Worm (Caenorhabditis elegans) whole organism, L4 larva: ENCODE data around the gene glb-9.

Experiments
- D1046.2 ChIP-seq: fragments of 200-800 bp; sonication (Bioruptor generic); IDR thresholded peaks from 2 replicates; pipeline ENCODE4 v1.3.6; 2022; ENCODE audit warnings: missing genetic modification characterization, missing compliant biosample characterization
- F10B5.3 ChIP-seq: sonication (generic microtip); optimal IDR thresholded peaks from 2 replicates; lab custom pipeline; 2016; ENCODE audit warnings: mild to moderate bottlenecking, missing genetic modification characterization, missing compliant biosample characterization
- F37D6.2 ChIP-seq: sonication (generic microtip); optimal IDR thresholded peaks from 2 replicates; lab custom pipeline; 2016; ENCODE audit warnings: mild to moderate bottlenecking, missing genetic modification characterization, missing compliant biosample characterization
- F49E8.2 ChIP-seq: sonication (generic microtip); optimal IDR thresholded peaks from 2 replicates; lab custom pipeline; 2016; ENCODE audit warnings: missing compliant biosample characterization, mild to moderate bottlenecking, missing genetic modification characterization, borderline replicate concordance
- T20F7.1 ChIP-seq: fragments of 200-800 bp; sonication (Bioruptor generic); optimal IDR thresholded peaks from 2 replicates; lab custom pipeline; 2018; ENCODE audit warnings: mild to moderate bottlenecking, missing genetic modification characterization, missing compliant biosample characterization
- Y48G9A.11 ChIP-seq: fragments of 200-800 bp; sonication (Bioruptor generic); IDR thresholded peaks from 2 replicates; pipeline ENCODE4 v1.3.6; 2022; ENCODE audit warnings: missing genetic modification reagents, missing genetic modification characterization, missing compliant biosample characterization
- Y75B8A.6 ChIP-seq: fragments of 200-800 bp; sonication (Bioruptor generic); IDR thresholded peaks from 2 replicates; pipeline ENCODE4 v1.3.6; 2022; ENCODE audit warnings: missing genetic modification reagents, missing genetic modification characterization, missing compliant biosample characterization
- ama-1 ChIP-seq: fragments of 150-350 bp; optimal IDR thresholded peaks from 2 replicates; lab custom pipeline; 2014; ENCODE audit warnings: inconsistent platforms, mixed read lengths
- arid-1 ChIP-seq: fragments of 200-800 bp; sonication (Bioruptor generic); conservative IDR thresholded peaks from 2 replicates; pipeline ENCODE4 v1.3.6; 2022; ENCODE audit warnings: missing genetic modification reagents, missing genetic modification characterization, missing compliant biosample characterization
- ceh-32 ChIP-seq: sonication (generic microtip); optimal IDR thresholded peaks from 2 replicates; lab custom pipeline; 2016; ENCODE audit warnings: mild to moderate bottlenecking, missing genetic modification characterization, missing compliant biosample characterization; ENCODE audit not compliant: poor library complexity
- ceh-44 ChIP-seq: fragments of 200-800 bp; sonication (Bioruptor generic); IDR thresholded peaks from 2 replicates; pipeline ENCODE4 v1.3.6; 2022; ENCODE audit warnings: missing genetic modification reagents, missing genetic modification characterization, missing compliant biosample characterization
- ceh-62 ChIP-seq: sonication (generic microtip); optimal IDR thresholded peaks from 2 replicates; lab custom pipeline; 2017; ENCODE audit warnings: missing biosample characterization, missing genetic modification characterization
- ces-1 ChIP-seq: fragments of 150-350 bp; sonication (generic microtip); optimal IDR thresholded peaks from 4 replicates; lab custom pipeline; 2014; ENCODE audit warnings: missing biosample characterization, missing genetic modification reagents, missing genetic modification characterization
- cey-2 ChIP-seq: sonication (generic microtip); optimal IDR thresholded peaks from 3 replicates; lab custom pipeline; 2017; ENCODE audit warnings: missing genetic modification characterization, mild to moderate bottlenecking, missing compliant biosample characterization, antibody characterized with exemption, borderline replicate concordance; ENCODE audit not compliant: insufficient read depth
- ctbp-1 ChIP-seq: fragments of 200-800 bp; sonication (Bioruptor generic); IDR thresholded peaks from 2 replicates; pipeline ENCODE4 v1.3.6; 2022; ENCODE audit warnings: missing genetic modification reagents, missing genetic modification characterization, missing compliant biosample characterization
- daf-12 ChIP-seq: fragments of 150-350 bp; optimal IDR thresholded peaks from 2 replicates; lab custom pipeline; 2014; ENCODE audit warnings: missing biosample characterization, missing genetic modification reagents, missing genetic modification characterization
- daf-8 ChIP-seq: fragments of 200-800 bp; sonication (Bioruptor generic); IDR thresholded peaks from 2 replicates; pipeline ENCODE4 v1.3.6; 2022; ENCODE audit warnings: missing genetic modification characterization, missing compliant biosample characterization
- dmd-6 ChIP-seq: fragments of 200-800 bp; sonication (Bioruptor generic); IDR thresholded peaks from 2 replicates; pipeline ENCODE4 v1.3.6; 2022; ENCODE audit warnings: missing genetic modification reagents, missing genetic modification characterization, missing compliant biosample characterization
- egl-27 ChIP-seq: sonication (generic microtip); optimal IDR thresholded peaks from 3 replicates; lab custom pipeline; 2017; ENCODE audit warnings: missing biosample characterization, missing genetic modification reagents, missing genetic modification characterization
- fkh-10 ChIP-seq: fragments of 150-350 bp; optimal IDR thresholded peaks from 2 replicates; lab custom pipeline; 2014; ENCODE audit warnings: missing biosample characterization, missing genetic modification reagents, missing genetic modification characterization
- fos-1 ChIP-seq: fragments of 150-350 bp; optimal IDR thresholded peaks from 2 replicates; lab custom pipeline; 2014; ENCODE audit warnings: missing biosample characterization, missing genetic modification characterization
- gei-8 ChIP-seq: fragments of 200-800 bp; sonication (Bioruptor generic); optimal IDR thresholded peaks from 2 replicates; lab custom pipeline; 2018; ENCODE audit warnings: mild to moderate bottlenecking, missing genetic modification characterization, missing compliant biosample characterization
- hif-1 ChIP-seq, 2 experiments: sonication (generic microtip); optimal IDR thresholded peaks; 2 replicates each; lab custom pipeline; 2016 to 2017; ENCODE audit warnings: missing compliant biosample characterization in 2 of 2, missing genetic modification characterization in 2 of 2, missing genetic modification reagents in 2 of 2, missing genotype in 2 of 2, mild to moderate bottlenecking in 1 of 2
- lim-7 ChIP-seq: fragments of 200-800 bp; sonication (Bioruptor generic); IDR thresholded peaks from 2 replicates; pipeline ENCODE4 v1.3.6; 2022; ENCODE audit warnings: missing genetic modification characterization, missing compliant biosample characterization
- lin-1 ChIP-seq: fragments of 200-800 bp; sonication (Bioruptor generic); IDR thresholded peaks from 2 replicates; pipeline ENCODE4 v1.3.6; 2022; ENCODE audit warnings: missing genetic modification reagents, missing genetic modification characterization, missing compliant biosample characterization
- lsy-2 ChIP-seq, 2 experiments: fragments of 150-350 bp in 1 of 2; sonication (generic microtip) in 1 of 2; optimal IDR thresholded peaks; 2 replicates each; lab custom pipeline; 2014 to 2017; ENCODE audit warnings: missing biosample characterization in 2 of 2, missing genetic modification characterization in 2 of 2
- madf-9 ChIP-seq: fragments of 200-800 bp; sonication (Bioruptor generic); conservative IDR thresholded peaks from 2 replicates; pipeline ENCODE4 v1.3.6; 2022; ENCODE audit warnings: missing genetic modification reagents, missing genetic modification characterization, missing compliant biosample characterization
- mdl-1 ChIP-seq, 2 experiments: fragments of 150-350 bp in 1 of 2; sonication (generic microtip) in 1 of 2; optimal IDR thresholded peaks; 2 replicates each; lab custom pipeline; 2014 to 2017; ENCODE audit warnings: missing biosample characterization in 2 of 2, missing genetic modification characterization in 2 of 2
- mdt-29 ChIP-seq: fragments of 200-800 bp; sonication (Bioruptor generic); IDR thresholded peaks from 2 replicates; pipeline ENCODE4 v1.3.6; 2022; ENCODE audit warnings: missing genetic modification reagents, missing genetic modification characterization, missing compliant biosample characterization
- mxl-2 ChIP-seq: fragments of 200-800 bp; sonication (Bioruptor generic); conservative IDR thresholded peaks from 2 replicates; pipeline ENCODE4 v1.3.6; 2022; ENCODE audit warnings: missing genetic modification reagents, missing genetic modification characterization, missing compliant biosample characterization
- nhr-111 ChIP-seq: fragments of 200-800 bp; sonication (Bioruptor generic); optimal IDR thresholded peaks from 2 replicates; lab custom pipeline; 2018; ENCODE audit warnings: mild to moderate bottlenecking, missing genetic modification characterization, missing compliant biosample characterization
- nhr-42 ChIP-seq: fragments of 200-800 bp; sonication (Bioruptor generic); IDR thresholded peaks from 2 replicates; pipeline ENCODE4 v1.3.6; 2022; ENCODE audit warnings: missing genetic modification characterization, missing compliant biosample characterization
- nhr-77 ChIP-seq: fragments of 150-350 bp; optimal IDR thresholded peaks from 2 replicates; lab custom pipeline; 2014; ENCODE audit warnings: missing biosample characterization, missing genetic modification characterization
- rbr-2 ChIP-seq: sonication (generic microtip); optimal IDR thresholded peaks from 2 replicates; lab custom pipeline; 2016; ENCODE audit warnings: missing genotype, missing genetic modification characterization, missing compliant biosample characterization
- set-16 ChIP-seq: fragments of 200-800 bp; sonication (Bioruptor generic); IDR thresholded peaks from 2 replicates; pipeline ENCODE4 v1.3.6; 2022; ENCODE audit warnings: missing genetic modification reagents, missing genetic modification characterization, missing compliant biosample characterization
- snpc-1.2 ChIP-seq: fragments of 200-800 bp; sonication (Bioruptor generic); IDR thresholded peaks from 2 replicates; pipeline ENCODE4 v1.3.6; 2022; ENCODE audit warnings: missing genetic modification reagents, missing genetic modification characterization, missing compliant biosample characterization
- snpc-4 ChIP-seq: fragments of 150-350 bp; optimal IDR thresholded peaks from 2 replicates; lab custom pipeline; 2014; ENCODE audit warnings: missing biosample characterization, missing genetic modification characterization
- unc-39 ChIP-seq: sonication (generic microtip); optimal IDR thresholded peaks from 2 replicates; lab custom pipeline; 2017; ENCODE audit warnings: missing biosample characterization, missing genetic modification characterization
- unc-62 ChIP-seq, 3 experiments: fragments of 150-350 bp in 1 of 3; sonication (generic microtip); optimal IDR thresholded peaks in 2 of 3; peaks in 1 of 3; 1 replicate in 1 of 3; 2 replicates in 2 of 3; lab custom pipeline; 2014 to 2017; ENCODE audit warnings: missing biosample characterization in 3 of 3, missing genetic modification characterization in 3 of 3, missing genetic modification reagents in 3 of 3, missing genotype in 1 of 3
- zag-1 ChIP-seq: fragments of 150-350 bp; optimal IDR thresholded peaks from 2 replicates; lab custom pipeline; 2014; ENCODE audit warnings: missing biosample characterization, missing genetic modification characterization
- zfp-2 ChIP-seq: sonication (generic microtip); optimal IDR thresholded peaks from 2 replicates; lab custom pipeline; 2016; ENCODE audit warnings: mild to moderate bottlenecking, missing genetic modification characterization, missing compliant biosample characterization
- ztf-11 ChIP-seq: fragments of 150-350 bp; optimal IDR thresholded peaks from 2 replicates; lab custom pipeline; 2014; ENCODE audit warnings: missing biosample characterization, missing genetic modification characterization
- ztf-7 ChIP-seq: fragments of 150-350 bp; optimal IDR thresholded peaks from 2 replicates; lab custom pipeline; 2014; ENCODE audit warnings: missing biosample characterization, missing genetic modification characterization

The glb-9 gene

ce11 chrII:7478487-7479234 lies 40.5 kb downstream of the glb-9 start, which contains the start of the genes aka-1 and ubc-6 (continued):
- TF ChIP-seq set-16 (peak; percentile 73), dmd-6 (GFP tag; lab: Robert Waterston, UW) (peak; percentile 94), nhr-77 (tag; lab: Kevin White, UChicago) (peak; percentile 61), F37D6.2 (tag; lab: Kevin White, UChicago) (peak; percentile 78), unc-39 (tag; lab: Kevin White, UChicago) (no peak), D1046.2 (GFP tag; lab: Robert Waterston, UW) (peak; percentile 94), unc-62 (GFP tag; optimal IDR thresholded peaks at IDR 0.05 in 1 of 2; lab: Kevin White, UChicago) (peak in 1 of 2 experiments; percentile 90), unc-62 (tag; optimal IDR thresholded peaks at IDR 0.05; lab: Kevin White, UChicago) (no peak), mxl-2 (GFP tag; lab: Robert Waterston, UW) (peak; percentile 70; the same call in 1 of the 2 replicates), rbr-2 (tag; lab: Kevin White, UChicago) (peak; percentile 93), egl-27 (tag; lab: Kevin White, UChicago) (no peak), arid-1 (GFP tag; lab: Robert Waterston, UW) (peak; percentile 95), ztf-11 (tag; lab: Kevin White, UChicago) (no peak), nhr-42 (GFP tag; lab: Robert Waterston, UW) (peak; percentile 94), madf-9 (GFP tag; lab: Robert Waterston, UW) (peak; percentile 91), lin-1 (GFP tag; lab: Robert Waterston, UW) (peak; percentile 87), ztf-7 (tag; lab: Kevin White, UChicago) (peak; percentile 14), daf-12 (tag; lab: Kevin White, UChicago) (no peak), zag-1 (tag; lab: Kevin White, UChicago) (no peak), F10B5.3 (tag; lab: Kevin White, UChicago) (no peak), ctbp-1 (peak; percentile 95), mdt-29 (GFP tag; lab: Robert Waterston, UW) (peak; percentile 90), Y75B8A.6 (GFP tag; lab: Robert Waterston, UW) (peak; percentile 72), ceh-44 (GFP tag; lab: Robert Waterston, UW) (peak; percentile 88), Y48G9A.11 (peak; percentile 90), T20F7.1 (peak; percentile 89), snpc-1.2 (GFP tag; lab: Robert Waterston, UW) (peak; percentile 83), cey-2 (tag; lab: Kevin White, UChicago) (no peak), hif-1 (tag; optimal IDR thresholded peaks at IDR 0.05; lab: Kevin White, UChicago) (peak; percentile 31 to 83), zfp-2 (tag; lab: Kevin White, UChicago) (peak; percentile 60), F49E8.2 (peak; percentile 78), gei-8 (GFP tag; lab: Kevin White, UChicago) (peak; percentile 11), ceh-62 (no peak), daf-8 (no peak), ama-1 (lab: Kevin White, UChicago) (no peak), fos-1 (tag; lab: Kevin White, UChicago) (no peak), snpc-4 (tag; lab: Kevin White, UChicago) (no peak), mdl-1 (tag; optimal IDR thresholded peaks at IDR 0.05; lab: Kevin White, UChicago) (peak; percentile 27 to 61), ceh-32 (tag; lab: Kevin White, UChicago) (no peak), nhr-111 (GFP tag; lab: Kevin White, UChicago) (no peak)

ce11 chrII:7469318-7469717 lies 49.8 kb downstream of the glb-9 start:
- TF ChIP-seq lim-7 (GFP tag; lab: Robert Waterston, UW) = no peak
- peak; percentile 40 for TF ChIP-seq ces-1
- TF ChIP-seq lsy-2 (tag; optimal IDR thresholded peaks at IDR 0.05; lab: Kevin White, UChicago) = no peak
- peak; percentile 64 for TF ChIP-seq fkh-10
- TF ChIP-seq mdl-1 (tag; optimal IDR thresholded peaks at IDR 0.05; lab: Kevin White, UChicago) = no peak
